Fruit fly (Drosophila melanogaster) whole organism, embryonic: ENCODE results near the gene E2f1.

Experiments used
- Abd-B ChIP-seq: fragments of 200-800 bp; sonication (Bioruptor generic); optimal IDR thresholded peaks from 2 replicates; lab custom pipeline; 2018; ENCODE audit warnings: missing biosample characterization, mild to moderate bottlenecking, missing genetic modification characterization, moderate library complexity
- Bgb ChIP-seq: fragments of 200-800 bp; sonication (Bioruptor generic); IDR thresholded peaks from 2 replicates; pipeline ENCODE4 v1.3.6; 2022; ENCODE audit warnings: missing biosample characterization, missing genetic modification characterization; ENCODE audit not compliant: partially characterized antibody
- CG10147 ChIP-seq: fragments of 200-800 bp; sonication (Bioruptor generic); optimal IDR thresholded peaks from 2 replicates; lab custom pipeline; 2019; ENCODE audit warnings: missing biosample characterization, mild to moderate bottlenecking, missing genetic modification characterization, moderate library complexity
- CG10274 ChIP-seq: fragments of 200-800 bp; sonication (Bioruptor generic); optimal IDR thresholded peaks from 3 replicates; lab custom pipeline; 2017; ENCODE audit warnings: missing biosample characterization, mild to moderate bottlenecking, missing genetic modification characterization
- CG10959 ChIP-seq: fragments of 200-800 bp; sonication (Bioruptor generic); IDR thresholded peaks from 2 replicates; pipeline ENCODE4 v1.3.6; 2022; ENCODE audit warnings: missing biosample characterization, missing genetic modification characterization
- CG11695 ChIP-seq: fragments of 200-800 bp; sonication (Bioruptor generic); IDR thresholded peaks from 3 replicates; pipeline ENCODE4 v1.3.6; 2022; ENCODE audit warnings: missing biosample characterization, missing genetic modification characterization
- CG12659 ChIP-seq: fragments of 200-800 bp; sonication (Bioruptor generic); optimal IDR thresholded peaks from 3 replicates; lab custom pipeline; 2017; ENCODE audit warnings: mild to moderate bottlenecking, missing biosample characterization, missing genetic modification reagents, missing genetic modification characterization
- CG1603 ChIP-seq: fragments of 200-800 bp; sonication (Bioruptor generic); optimal IDR thresholded peaks from 2 replicates; lab custom pipeline; 2019; ENCODE audit warnings: missing biosample characterization, mild to moderate bottlenecking, missing genetic modification characterization, moderate library complexity
- CG17912 ChIP-seq: fragments of 200-800 bp; sonication (Bioruptor generic); optimal IDR thresholded peaks from 2 replicates; lab custom pipeline; 2018; ENCODE audit warnings: missing biosample characterization, mild to moderate bottlenecking, missing genetic modification characterization
- CG2129 ChIP-seq: fragments of 200-800 bp; sonication (Bioruptor generic); IDR thresholded peaks from 2 replicates; pipeline ENCODE4 v1.3.6; 2022; ENCODE audit warnings: missing biosample characterization, missing genetic modification characterization; ENCODE audit not compliant: partially characterized antibody
- CG2199 ChIP-seq: fragments of 200-800 bp; sonication (Bioruptor generic); IDR thresholded peaks from 3 replicates; pipeline ENCODE4 v1.3.6; 2022; ENCODE audit warnings: missing biosample characterization, missing genetic modification characterization
- CG4328 ChIP-seq: fragments of 200-800 bp; sonication (Bioruptor generic); optimal IDR thresholded peaks from 3 replicates; lab custom pipeline; 2017; ENCODE audit warnings: missing biosample characterization, missing genetic modification reagents, missing genetic modification characterization
- CG4730 ChIP-seq: fragments of 200-800 bp; sonication (Bioruptor generic); IDR thresholded peaks from 2 replicates; pipeline ENCODE4 v1.3.6; 2022; ENCODE audit warnings: missing biosample characterization, missing genetic modification characterization
- CG6765 ChIP-seq: fragments of 200-800 bp; sonication (Bioruptor generic); optimal IDR thresholded peaks from 3 replicates; lab custom pipeline; 2017; ENCODE audit warnings: missing biosample characterization, mild to moderate bottlenecking, missing genetic modification characterization
- CG8281 ChIP-seq: fragments of 200-800 bp; sonication (Bioruptor generic); optimal IDR thresholded peaks from 2 replicates; lab custom pipeline; 2018; ENCODE audit warnings: missing biosample characterization, mild to moderate bottlenecking, missing genetic modification characterization, moderate library complexity
- CG8359 ChIP-seq: fragments of 200-800 bp; sonication (Bioruptor generic); optimal IDR thresholded peaks from 2 replicates; lab custom pipeline; 2017; ENCODE audit warnings: missing biosample characterization, mild to moderate bottlenecking, missing genetic modification characterization, borderline replicate concordance
- CG8388 ChIP-seq: fragments of 200-800 bp; sonication (Bioruptor generic); optimal IDR thresholded peaks from 2 replicates; lab custom pipeline; 2019; ENCODE audit warnings: missing biosample characterization, mild to moderate bottlenecking, missing genetic modification characterization, moderate library complexity
- CG8765 ChIP-seq: fragments of 200-800 bp; sonication (Bioruptor generic); IDR thresholded peaks from 2 replicates; pipeline ENCODE4 v1.3.6; 2022; ENCODE audit warnings: missing biosample characterization, missing genetic modification characterization
- D19B ChIP-seq: fragments of 200-800 bp; sonication (Bioruptor generic); optimal IDR thresholded peaks from 2 replicates; lab custom pipeline; 2017; ENCODE audit warnings: missing biosample characterization, mild to moderate bottlenecking, missing genetic modification characterization
- Eip74EF ChIP-seq, 2 experiments: fragments of 200-800 bp in 1 of 2; fragments of >200 bp in 1 of 2; sonication (Bioruptor generic) in 1 of 2; optimal IDR thresholded peaks; 2 replicates each; lab custom pipeline; 2017 to 2019; ENCODE audit warnings: missing biosample characterization in 2 of 2, missing genetic modification characterization in 2 of 2, mild to moderate bottlenecking in 1 of 2, moderate library complexity in 1 of 2
- HLH3B ChIP-seq: fragments of 200-800 bp; sonication (Bioruptor generic); IDR thresholded peaks from 2 replicates; pipeline ENCODE4 v1.3.6; 2022; ENCODE audit warnings: missing biosample characterization, missing genetic modification characterization
- HLHmδ ChIP-seq: fragments of 200-800 bp; sonication (Bioruptor generic); optimal IDR thresholded peaks from 2 replicates; lab custom pipeline; 2018; ENCODE audit warnings: missing biosample characterization, mild to moderate bottlenecking, missing genetic modification characterization, moderate library complexity
- Hmr ChIP-seq: fragments of 200-800 bp; sonication (Bioruptor generic); optimal IDR thresholded peaks from 3 replicates; lab custom pipeline; 2017; ENCODE audit warnings: mild to moderate bottlenecking, missing biosample characterization, missing genetic modification reagents, missing genetic modification characterization
- Myb ChIP-seq: fragments of 200-800 bp; sonication (Bioruptor generic); optimal IDR thresholded peaks from 2 replicates; lab custom pipeline; 2016; ENCODE audit warnings: missing biosample characterization, missing genetic modification characterization
- Opbp ChIP-seq: fragments of 200-800 bp; sonication (Bioruptor generic); IDR thresholded peaks from 3 replicates; pipeline ENCODE4 v1.3.6; 2022; ENCODE audit warnings: missing biosample characterization, missing genetic modification characterization; ENCODE audit not compliant: partially characterized antibody
- Sry-β ChIP-seq: fragments of 200-800 bp; sonication (Bioruptor generic); optimal IDR thresholded peaks from 2 replicates; lab custom pipeline; 2018; ENCODE audit warnings: missing biosample characterization, mild to moderate bottlenecking, missing genetic modification characterization, moderate library complexity
- Usf ChIP-seq: fragments of 200-800 bp; sonication (Bioruptor generic); optimal IDR thresholded peaks from 2 replicates; lab custom pipeline; 2017; ENCODE audit warnings: missing genotype, missing biosample characterization, missing genetic modification characterization
- ase ChIP-seq: fragments of 200-800 bp; sonication (Bioruptor generic); IDR thresholded peaks from 3 replicates; pipeline ENCODE4 v1.3.6; 2022; ENCODE audit warnings: missing biosample characterization, missing genetic modification characterization
- bcd ChIP-seq: fragments of 200-800 bp; sonication (Bioruptor generic); optimal IDR thresholded peaks from 2 replicates; lab custom pipeline; 2017; ENCODE audit warnings: missing biosample characterization, mild to moderate bottlenecking, missing genetic modification characterization
- caup ChIP-seq: fragments of 200-800 bp; sonication (Bioruptor generic); optimal IDR thresholded peaks from 3 replicates; lab custom pipeline; 2017; ENCODE audit warnings: missing biosample characterization, mild to moderate bottlenecking, missing genetic modification characterization, moderate library complexity; ENCODE audit not compliant: severe bottlenecking
- crol ChIP-seq: fragments of 200-800 bp; sonication (Bioruptor generic); IDR thresholded peaks from 2 replicates; pipeline ENCODE4 v1.3.6; 2022; ENCODE audit warnings: missing biosample characterization, missing genetic modification characterization
- cwo ChIP-seq: fragments of 200-800 bp; sonication (Bioruptor generic); optimal IDR thresholded peaks from 3 replicates; lab custom pipeline; 2017; ENCODE audit warnings: missing biosample characterization, missing genetic modification characterization, mild to moderate bottlenecking, moderate library complexity, missing genetic modification reagents
- dmrt99B ChIP-seq: fragments of 200-800 bp; sonication (Bioruptor generic); optimal IDR thresholded peaks from 2 replicates; lab custom pipeline; 2018; ENCODE audit warnings: missing biosample characterization, mild to moderate bottlenecking, missing genetic modification characterization, moderate library complexity
- eve ChIP-seq, 2 experiments: fragments of >200 bp; optimal IDR thresholded peaks; 2 replicates each; lab custom pipeline; 2017; ENCODE audit warnings: missing biosample characterization in 2 of 2, missing genetic modification characterization in 2 of 2
- h ChIP-seq: fragments of >200 bp; optimal IDR thresholded peaks from 2 replicates; lab custom pipeline; 2017
- kni ChIP-seq: fragments of 200-800 bp; sonication (Bioruptor generic); optimal IDR thresholded peaks from 3 replicates; lab custom pipeline; 2017; ENCODE audit warnings: mild to moderate bottlenecking, missing biosample characterization, missing genetic modification reagents, missing genetic modification characterization
- lab ChIP-seq: fragments of 200-800 bp; sonication (Bioruptor generic); optimal IDR thresholded peaks from 3 replicates; lab custom pipeline; 2017; ENCODE audit warnings: missing biosample characterization, missing genetic modification characterization, mild to moderate bottlenecking, moderate library complexity, missing genetic modification reagents
- lilli ChIP-seq: fragments of 200-800 bp; sonication (Bioruptor generic); optimal IDR thresholded peaks from 3 replicates; lab custom pipeline; 2016; ENCODE audit warnings: missing biosample characterization, missing genetic modification characterization
- lola ChIP-seq, 3 experiments: fragments of >200 bp in 2 of 3; fragments of 200-800 bp in 1 of 3; sonication (Bioruptor generic) in 1 of 3; optimal IDR thresholded peaks; 2 replicates each; lab custom pipeline; 2017 to 2019; ENCODE audit warnings: missing biosample characterization in 3 of 3, missing genetic modification characterization in 3 of 3, mild to moderate bottlenecking in 1 of 3, moderate library complexity in 1 of 3
- mirr ChIP-seq: fragments of 200-800 bp; sonication (Bioruptor generic); optimal IDR thresholded peaks from 3 replicates; lab custom pipeline; 2018; ENCODE audit warnings: missing biosample characterization, mild to moderate bottlenecking, missing genetic modification characterization
- nau ChIP-seq: fragments of 200-800 bp; sonication (Bioruptor generic); optimal IDR thresholded peaks from 3 replicates; lab custom pipeline; 2017; ENCODE audit warnings: missing biosample characterization, mild to moderate bottlenecking, missing genetic modification characterization, missing genetic modification reagents
- odd ChIP-seq: fragments of 200-800 bp; sonication (Bioruptor generic); optimal IDR thresholded peaks from 2 replicates; lab custom pipeline; 2017; ENCODE audit warnings: missing biosample characterization, mild to moderate bottlenecking, missing genetic modification characterization
- pum ChIP-seq: fragments of 200-800 bp; sonication (Bioruptor generic); optimal IDR thresholded peaks from 2 replicates; lab custom pipeline; 2016; ENCODE audit warnings: missing biosample characterization, missing genetic modification characterization
- so ChIP-seq: fragments of 200-800 bp; sonication (Bioruptor generic); IDR thresholded peaks from 3 replicates; pipeline ENCODE4 v1.3.6; 2022; ENCODE audit warnings: missing biosample characterization, missing genetic modification characterization
- stc ChIP-seq: fragments of 200-800 bp; sonication (Bioruptor generic); IDR thresholded peaks from 2 replicates; pipeline ENCODE4 v1.3.6; 2022; ENCODE audit warnings: missing biosample characterization, missing genetic modification characterization
- tgo ChIP-seq: fragments of 200-800 bp; sonication (Bioruptor generic); IDR thresholded peaks from 3 replicates; pipeline ENCODE4 v1.3.6; 2022; ENCODE audit warnings: missing biosample characterization, missing genetic modification characterization
- z ChIP-seq: fragments of 200-800 bp; sonication (Bioruptor generic); IDR thresholded peaks from 3 replicates; pipeline ENCODE4 v1.3.6; 2022; ENCODE audit warnings: missing biosample characterization, missing genetic modification characterization

The E2f1 gene

dm6 chr3R:21629373-21630145 lies 31.1 kb downstream of the E2f1 start (continued):
- 0 out of 2 replicates have a peak, but pooled peaks have one; percentile 20 for TF ChIP-seq stc (GFP tag; lab: Robert Waterston, UW)
- TF ChIP-seq Sry-β, result peak; percentile 5
- peak; percentile 30 for TF ChIP-seq odd (GFP tag; lab: Kevin White, UChicago)
- peak; percentile 11 for TF ChIP-seq CG10274
- no peak for TF ChIP-seq Myb (GFP tag; lab: Kevin White, UChicago)
- 0 out of 2 replicates have a peak, but pooled peaks have one; percentile 14 for TF ChIP-seq HLH3B (GFP tag; lab: Robert Waterston, UW)
- TF ChIP-seq pum (GFP tag; lab: Kevin White, UChicago), result no peak
- peak; percentile 7 for TF ChIP-seq CG8388
- no peak for TF ChIP-seq CG2129 (GFP tag; lab: Robert Waterston, UW)
- TF ChIP-seq so (GFP tag; lab: Robert Waterston, UW), result no peak
- peak; percentile 34 for TF ChIP-seq Hmr (GFP tag; lab: Kevin White, UChicago)
- TF ChIP-seq kni (GFP tag; lab: Kevin White, UChicago), result peak; percentile 95
- no peak for TF ChIP-seq Opbp (GFP tag; lab: Robert Waterston, UW)
- TF ChIP-seq lilli (GFP tag; lab: Kevin White, UChicago), result no peak
- peak; percentile 56 for TF ChIP-seq CG4328 (GFP tag; lab: Kevin White, UChicago)
- TF ChIP-seq h (lab: Kevin White, UChicago), result no peak
- peak; percentile 44 for TF ChIP-seq CG8281 (tag; lab: Kevin White, UChicago)
- 0 out of 3 replicates have a peak, but pooled peaks have one; percentile 11 for TF ChIP-seq z
- 0 out of 3 replicates have a peak, but pooled peaks have one; percentile 24 for TF ChIP-seq ase (GFP tag; lab: Robert Waterston, UW)
- TF ChIP-seq Usf (GFP tag; lab: Kevin White, UChicago), result no peak
- no peak for TF ChIP-seq D19B
- no peak for TF ChIP-seq tgo (GFP tag; lab: Robert Waterston, UW)
- TF ChIP-seq CG12659, result peak; percentile 29
- TF ChIP-seq CG10959, result no peak
- TF ChIP-seq CG10147 (GFP tag; lab: Kevin White, UChicago), result no peak
- no peak for TF ChIP-seq CG11695 (GFP tag; lab: Robert Waterston, UW)
- no peak for TF ChIP-seq lola (GFP tag; optimal IDR thresholded peaks at IDR 0.05; lab: Kevin White, UChicago)
- peak; percentile 28 for TF ChIP-seq dmrt99B (tag; lab: Kevin White, UChicago)
- TF ChIP-seq CG8765 (GFP tag; lab: Robert Waterston, UW), result peak; percentile 41; the same call in 1 of the 2 replicates
- TF ChIP-seq bcd (GFP tag; lab: Kevin White, UChicago), result peak; percentile 30
- TF ChIP-seq CG8359 (GFP tag; lab: Kevin White, UChicago), result peak; percentile 7
- TF ChIP-seq caup (GFP tag; lab: Kevin White, UChicago), result peak; percentile 47
- peak; percentile 14 for TF ChIP-seq nau (GFP tag; lab: Kevin White, UChicago)
- TF ChIP-seq CG6765 (GFP tag; lab: Kevin White, UChicago), result peak; percentile 27
- peak; percentile 48 for TF ChIP-seq CG17912 (GFP tag; lab: Kevin White, UChicago)
- TF ChIP-seq Eip74EF (GFP tag; optimal IDR thresholded peaks at IDR 0.05; lab: Kevin White, UChicago), result peak in 1 of 2 experiments; percentile 52
- TF ChIP-seq crol, result peak; percentile 98
- TF ChIP-seq eve (GFP tag; optimal IDR thresholded peaks at IDR 0.05; lab: Kevin White, UChicago), result peak in 1 of 2 experiments; percentile 32
- peak; percentile 60 for TF ChIP-seq lab (GFP tag; lab: Kevin White, UChicago)
- TF ChIP-seq CG2199 (GFP tag; lab: Robert Waterston, UW), result peak; percentile 88
- TF ChIP-seq mirr (GFP tag; lab: Kevin White, UChicago), result peak; percentile 56
- TF ChIP-seq Bgb, result no peak; the same call in 1 of the 2 replicates
- TF ChIP-seq CG1603 (tag; lab: Kevin White, UChicago), result no peak
- peak; percentile 39 for TF ChIP-seq HLHmδ (GFP tag; lab: Kevin White, UChicago)
- peak; percentile 46 for TF ChIP-seq cwo (GFP tag; lab: Kevin White, UChicago)
- no peak for TF ChIP-seq Abd-B (GFP tag; lab: Kevin White, UChicago)
- TF ChIP-seq CG4730 (GFP tag; lab: Robert Waterston, UW), result no peak
